Worm (Caenorhabditis elegans): ENCODE results near the gene rpl-20.

rpl-20 gene

ce11 chrIV:4725478-4725920 is 24.1 kb downstream of the rpl-20 start (continued):
- TF ChIP-seq ets-4 (GFP tag; optimal IDR thresholded peaks at IDR 0.05) (peak; percentile 23), nhr-80 (tag; optimal IDR thresholded peaks at IDR 0.05) (peak; percentile 74), bed-1 (GFP tag; IDR thresholded peaks at IDR 0.05) (peak; percentile 100), lag-1 (GFP tag; IDR thresholded peaks at IDR 0.05) (peak; percentile 100), cebp-1 (GFP tag; IDR thresholded peaks at IDR 0.05) (peak; percentile 97), cebp-1 (tag; optimal IDR thresholded peaks at IDR 0.05) (peak; percentile 91), C06A6.2 (GFP tag; conservative IDR thresholded peaks at IDR 0.05) (peak; percentile 99), ztf-6 (GFP tag; IDR thresholded peaks at IDR 0.05) (peak; percentile 99), somi-1 (GFP tag; optimal IDR thresholded peaks at IDR 0.05) (peak; percentile 94), nhr-90 (tag; optimal IDR thresholded peaks at IDR 0.05) (peak; percentile 69), madf-3 (GFP tag; IDR thresholded peaks at IDR 0.05) (peak; percentile 98), let-526 (GFP tag; IDR thresholded peaks at IDR 0.05) (peak; percentile 100), ztf-26 (tag; optimal IDR thresholded peaks at IDR 0.05) (peak; percentile 94), egl-44 (GFP tag; IDR thresholded peaks at IDR 0.05) (peak; percentile 98), nfya-2 (GFP tag; IDR thresholded peaks at IDR 0.05) (peak; percentile 98), ceh-27 (GFP tag; optimal IDR thresholded peaks at IDR 0.05) (peak; percentile 42), ceh-91 (GFP tag; IDR thresholded peaks at IDR 0.05) (peak; percentile 98), pbrm-1 (GFP tag; IDR thresholded peaks at IDR 0.05) (peak; percentile 99), F37B4.10 (GFP tag; IDR thresholded peaks at IDR 0.05) (peak; percentile 100), hsf-1 (GFP tag; IDR thresholded peaks at IDR 0.05) (peak; percentile 95), ztf-18 (tag; optimal IDR thresholded peaks at IDR 0.05) (peak; percentile 83), ztf-22 (GFP tag; optimal IDR thresholded peaks at IDR 0.05) (peak; percentile 33), repo-1 (tag; optimal IDR thresholded peaks at IDR 0.05) (peak; percentile 72), F33H1.4 (GFP tag; IDR thresholded peaks at IDR 0.05) (peak; percentile 97), Y56A3A.18 (GFP tag; IDR thresholded peaks at IDR 0.05) (peak; percentile 99), aptf-2 (GFP tag; conservative IDR thresholded peaks at IDR 0.05) (peak; percentile 98), B0019.2 (GFP tag; conservative IDR thresholded peaks at IDR 0.05) (peak; percentile 95), ceh-100 (GFP tag; IDR thresholded peaks at IDR 0.05) (peak; percentile 95), F39B2.1 (GFP tag; IDR thresholded peaks at IDR 0.05) (peak; percentile 96), Y53G8AR.9 (GFP tag; conservative IDR thresholded peaks at IDR 0.05) (peak; percentile 100), B0035.1 (tag; optimal IDR thresholded peaks at IDR 0.05) (peak; percentile 76), dox-1 (GFP tag; IDR thresholded peaks at IDR 0.05) (peak; percentile 100), hmg-1.2 (GFP tag; IDR thresholded peaks at IDR 0.05) (peak; percentile 100), egrh-3 (GFP tag; IDR thresholded peaks at IDR 0.05) (peak; percentile 87), tlf-1 (GFP tag; optimal IDR thresholded peaks at IDR 0.05) (peak; percentile 95), athp-1 (tag; optimal IDR thresholded peaks at IDR 0.05) (peak; percentile 52), T07F8.4 (tag; optimal IDR thresholded peaks at IDR 0.05) (peak; percentile 39), nfyb-1 (GFP tag; IDR thresholded peaks at IDR 0.05) (peak; percentile 99), C17E4.6 (GFP tag; IDR thresholded peaks at IDR 0.05) (peak; percentile 99), madf-10 (tag; optimal IDR thresholded peaks at IDR 0.05) (peak; percentile 80), gei-17 (GFP tag; optimal IDR thresholded peaks at IDR 0.05) (peak; percentile 73), sea-2 (GFP tag; IDR thresholded peaks at IDR 0.05) (peak; percentile 99), K12H6.12 (tag; optimal IDR thresholded peaks at IDR 0.05) (peak; percentile 75), ztf-25 (GFP tag; IDR thresholded peaks at IDR 0.05) (peak; percentile 98), lin-40 (tag; optimal IDR thresholded peaks at IDR 0.05) (peak; percentile 95), Y79H2A.3 (GFP tag; conservative IDR thresholded peaks at IDR 0.05) (peak; percentile 95), D2030.7 (GFP tag; IDR thresholded peaks at IDR 0.05) (peak; percentile 91), ZK185.1 (tag; optimal IDR thresholded peaks at IDR 0.05; ENCODE audit: poor library complexity, severe bottlenecking) (peak; percentile 49), B0261.1 (tag; optimal IDR thresholded peaks at IDR 0.05) (peak; percentile 19)
